Fruit fly (Drosophila melanogaster) whole organism, prepupa: Measurements from ENCODE around the gene CG10340.

Experiments used
- CG9139 ChIP-seq: fragments of 200-800 bp; sonication (Bioruptor generic); optimal IDR thresholded peaks from 3 replicates; lab custom pipeline; 2017; ENCODE audit warnings: missing biosample characterization, mild to moderate bottlenecking, missing genetic modification characterization
- Ets21C ChIP-seq: fragments of 200-800 bp; sonication (Bioruptor generic); optimal IDR thresholded peaks from 3 replicates; lab custom pipeline; 2016; ENCODE audit warnings: missing biosample characterization, missing genetic modification characterization
- Hr4 ChIP-seq: fragments of 200-800 bp; sonication (Bioruptor generic); optimal IDR thresholded peaks from 3 replicates; lab custom pipeline; 2016; ENCODE audit warnings: missing biosample characterization, missing genetic modification characterization
- Met ChIP-seq: fragments of 200-800 bp; sonication (Bioruptor generic); optimal IDR thresholded peaks from 3 replicates; lab custom pipeline; 2016; ENCODE audit warnings: missing biosample characterization, missing genetic modification characterization
- fd59A ChIP-seq: fragments of 200-800 bp; sonication (Bioruptor generic); optimal IDR thresholded peaks from 2 replicates; lab custom pipeline; 2017; ENCODE audit warnings: missing biosample characterization, mild to moderate bottlenecking, missing genetic modification characterization, missing genetic modification reagents

DNA sequence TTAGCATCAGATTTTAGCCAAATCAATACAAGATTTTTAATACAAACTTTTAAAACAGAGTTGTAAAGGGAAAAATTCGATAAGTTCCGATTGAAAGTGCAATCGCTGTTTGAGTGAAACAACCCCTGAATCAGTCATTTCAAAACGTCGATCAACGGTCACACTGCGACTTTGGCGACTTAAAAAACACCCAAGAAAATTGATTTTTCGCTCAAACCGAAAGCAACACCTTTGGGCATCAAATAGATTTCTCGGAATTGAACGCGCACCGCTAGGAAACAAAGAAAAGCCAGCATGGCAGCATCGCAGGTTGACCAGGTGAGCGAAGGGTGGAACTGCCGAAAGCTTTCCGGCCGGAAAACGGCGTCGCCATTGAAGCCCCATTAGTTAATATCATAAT lies 29.4 kb upstream of the CG10340 start, which contains the start of gene Arl6IP1:
- TF ChIP-seq Ets21C (no peak), Met (GFP tag; lab: Kevin White, UChicago) (no peak), fd59A (GFP tag; lab: Kevin White, UChicago) (no peak), Hr4 (no peak), CG9139 (no peak)
